Worm (Caenorhabditis elegans) whole organism, late embryonic: ENCODE results near the gene D1025.1.

ENCODE experiments used
- K02D7.2 ChIP-seq: sonication (generic microtip); optimal IDR thresholded peaks from 2 replicates; lab custom pipeline; 2017; ENCODE audit warnings: mild to moderate bottlenecking, missing genetic modification characterization, missing compliant biosample characterization
- ama-1 ChIP-seq: fragments of 150-350 bp; optimal IDR thresholded peaks from 2 replicates; lab custom pipeline; 2014
- ceh-9 ChIP-seq: sonication (generic microtip); optimal IDR thresholded peaks from 2 replicates; lab custom pipeline; 2016; ENCODE audit warnings: mild to moderate bottlenecking, missing genetic modification characterization, inconsistent platforms, missing compliant biosample characterization
- nfya-1 ChIP-seq: sonication (generic microtip); optimal IDR thresholded peaks from 2 replicates; lab custom pipeline; 2017; ENCODE audit warnings: missing genetic modification characterization, mild to moderate bottlenecking, missing compliant biosample characterization, antibody characterized with exemption, moderate library complexity
- nhr-11 ChIP-seq: fragments of 150-350 bp; optimal IDR thresholded peaks from 2 replicates; lab custom pipeline; 2014; ENCODE audit warnings: missing biosample characterization, missing genetic modification characterization

DNA sequence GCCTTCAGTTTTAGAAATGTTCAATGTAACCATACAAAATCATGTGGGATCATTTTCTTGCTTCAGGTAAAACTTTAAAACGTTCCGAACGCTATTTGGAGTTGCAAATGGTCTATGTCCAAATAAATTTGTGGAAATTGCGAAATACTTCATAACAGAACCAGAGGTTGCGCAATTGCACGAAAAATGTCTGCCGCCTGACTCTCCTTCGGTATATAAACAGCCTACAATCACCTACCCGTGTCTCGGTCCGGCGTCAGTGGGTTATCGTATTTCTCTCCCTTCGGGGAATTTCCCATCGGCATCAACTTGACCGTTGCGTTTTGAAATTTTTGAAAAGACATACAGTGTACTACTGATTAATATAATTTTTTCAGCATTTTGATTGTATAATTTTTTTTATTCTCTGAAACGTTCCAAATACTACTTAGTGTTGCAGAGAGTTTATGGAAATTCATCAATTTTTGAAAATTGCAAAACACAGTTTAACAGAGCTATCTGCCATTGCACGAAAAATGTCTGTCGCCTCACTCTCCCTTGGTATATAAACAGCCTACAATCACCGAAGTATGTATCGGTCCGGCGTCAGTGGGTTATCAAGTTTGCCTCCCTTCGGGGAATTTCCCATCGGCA is 43.8 kb upstream of the D1025.1 start:
- TF ChIP-seq ceh-9 (no peak), nfya-1 (tag; lab: Kevin White, UChicago) (no peak), nhr-11 (tag; lab: Kevin White, UChicago) (no peak), ama-1 (lab: Kevin White, UChicago) (no peak), K02D7.2 (tag; lab: Kevin White, UChicago) (no peak)
